Worm (Caenorhabditis elegans) whole organism, L4 larva: ENCODE measurements around the gene pph-6.

Experiments used
- D1046.2 ChIP-seq: fragments of 200-800 bp; sonication (Bioruptor generic); IDR thresholded peaks from 2 replicates; pipeline ENCODE4 v1.3.6; 2022; ENCODE audit warnings: missing genetic modification characterization, missing compliant biosample characterization
- F44E2.7 ChIP-seq: fragments of 200-800 bp; sonication (Bioruptor generic); IDR thresholded peaks from 2 replicates; pipeline ENCODE4 v2.1.2; 2022; ENCODE audit warnings: missing genetic modification characterization, missing compliant biosample characterization
- F49E8.2 ChIP-seq: sonication (generic microtip); optimal IDR thresholded peaks from 2 replicates; lab custom pipeline; 2016; ENCODE audit warnings: missing compliant biosample characterization, mild to moderate bottlenecking, missing genetic modification characterization, borderline replicate concordance
- T26A8.4 ChIP-seq: fragments of 200-800 bp; sonication (Bioruptor generic); IDR thresholded peaks from 2 replicates; pipeline ENCODE4 v1.3.6; 2022; ENCODE audit warnings: missing genetic modification characterization, missing compliant biosample characterization
- Y48G9A.11 ChIP-seq: fragments of 200-800 bp; sonication (Bioruptor generic); IDR thresholded peaks from 2 replicates; pipeline ENCODE4 v1.3.6; 2022; ENCODE audit warnings: missing genetic modification reagents, missing genetic modification characterization, missing compliant biosample characterization
- Y5F2A.4 ChIP-seq: fragments of 200-800 bp; sonication (Bioruptor generic); optimal IDR thresholded peaks from 2 replicates; lab custom pipeline; 2018; ENCODE audit warnings: mild to moderate bottlenecking, missing genetic modification characterization, missing compliant biosample characterization
- arid-1 ChIP-seq: fragments of 200-800 bp; sonication (Bioruptor generic); conservative IDR thresholded peaks from 2 replicates; pipeline ENCODE4 v1.3.6; 2022; ENCODE audit warnings: missing genetic modification reagents, missing genetic modification characterization, missing compliant biosample characterization
- attf-4 ChIP-seq: sonication (generic microtip); optimal IDR thresholded peaks from 3 replicates; lab custom pipeline; 2017; ENCODE audit warnings: missing biosample characterization, missing genetic modification characterization
- ceh-32 ChIP-seq: sonication (generic microtip); optimal IDR thresholded peaks from 2 replicates; lab custom pipeline; 2016; ENCODE audit warnings: mild to moderate bottlenecking, missing genetic modification characterization, missing compliant biosample characterization; ENCODE audit not compliant: poor library complexity
- ceh-62 ChIP-seq: sonication (generic microtip); optimal IDR thresholded peaks from 2 replicates; lab custom pipeline; 2017; ENCODE audit warnings: missing biosample characterization, missing genetic modification characterization
- ceh-82 ChIP-seq: sonication (generic microtip); optimal IDR thresholded peaks from 2 replicates; lab custom pipeline; 2017; ENCODE audit warnings: missing biosample characterization, missing genetic modification characterization
- ctbp-1 ChIP-seq: fragments of 200-800 bp; sonication (Bioruptor generic); IDR thresholded peaks from 2 replicates; pipeline ENCODE4 v1.3.6; 2022; ENCODE audit warnings: missing genetic modification reagents, missing genetic modification characterization, missing compliant biosample characterization
- daf-12 ChIP-seq: fragments of 150-350 bp; optimal IDR thresholded peaks from 2 replicates; lab custom pipeline; 2014; ENCODE audit warnings: missing biosample characterization, missing genetic modification reagents, missing genetic modification characterization
- daf-16 ChIP-seq, 3 experiments: sonication (generic microtip); optimal IDR thresholded peaks; 2 replicates each; lab custom pipeline; 2016 to 2017; ENCODE audit warnings: missing genetic modification characterization in 3 of 3, missing genetic modification reagents in 3 of 3, mild to moderate bottlenecking in 2 of 3, missing compliant biosample characterization in 2 of 3, missing biosample characterization in 1 of 3, moderate library complexity in 1 of 3
- dmd-6 ChIP-seq: fragments of 200-800 bp; sonication (Bioruptor generic); IDR thresholded peaks from 2 replicates; pipeline ENCODE4 v1.3.6; 2022; ENCODE audit warnings: missing genetic modification reagents, missing genetic modification characterization, missing compliant biosample characterization
- dmd-9 ChIP-seq: fragments of 200-800 bp; sonication (Bioruptor generic); IDR thresholded peaks from 2 replicates; pipeline ENCODE4 v1.3.6; 2022; ENCODE audit warnings: missing genetic modification reagents, missing genetic modification characterization, missing compliant biosample characterization
- dpl-1 ChIP-seq: fragments of 150-350 bp; optimal IDR thresholded peaks from 2 replicates; lab custom pipeline; 2014; ENCODE audit warnings: missing biosample characterization, missing genetic modification reagents, missing genetic modification characterization
- duxl-1 ChIP-seq: sonication (generic microtip); optimal IDR thresholded peaks from 2 replicates; lab custom pipeline; 2016; ENCODE audit warnings: mild to moderate bottlenecking, missing genetic modification characterization, moderate library complexity, missing compliant biosample characterization; ENCODE audit not compliant: poor library complexity
- egl-27 ChIP-seq: sonication (generic microtip); optimal IDR thresholded peaks from 3 replicates; lab custom pipeline; 2017; ENCODE audit warnings: missing biosample characterization, missing genetic modification reagents, missing genetic modification characterization
- fos-1 ChIP-seq: fragments of 150-350 bp; optimal IDR thresholded peaks from 2 replicates; lab custom pipeline; 2014; ENCODE audit warnings: missing biosample characterization, missing genetic modification characterization
- hif-1 ChIP-seq, 2 experiments: sonication (generic microtip); optimal IDR thresholded peaks; 2 replicates each; lab custom pipeline; 2016 to 2017; ENCODE audit warnings: missing compliant biosample characterization in 2 of 2, missing genetic modification characterization in 2 of 2, missing genetic modification reagents in 2 of 2, missing genotype in 2 of 2, mild to moderate bottlenecking in 1 of 2
- hlh-11 ChIP-seq: fragments of 200-800 bp; sonication (Bioruptor generic); optimal IDR thresholded peaks from 2 replicates; lab custom pipeline; 2018; ENCODE audit warnings: mild to moderate bottlenecking, missing genetic modification characterization, missing compliant biosample characterization
- hlh-30 ChIP-seq: sonication (generic microtip); optimal IDR thresholded peaks from 2 replicates; lab custom pipeline; 2017; ENCODE audit warnings: antibody characterized with exemption, mild to moderate bottlenecking, missing genetic modification characterization, missing compliant biosample characterization; ENCODE audit not compliant: insufficient read depth
- hmg-1.1 ChIP-seq: fragments of 200-800 bp; sonication (Bioruptor generic); IDR thresholded peaks from 2 replicates; pipeline ENCODE4 v1.3.6; 2022; ENCODE audit warnings: missing genetic modification reagents, missing genetic modification characterization, missing compliant biosample characterization
- lin-1 ChIP-seq: fragments of 200-800 bp; sonication (Bioruptor generic); IDR thresholded peaks from 2 replicates; pipeline ENCODE4 v1.3.6; 2022; ENCODE audit warnings: missing genetic modification reagents, missing genetic modification characterization, missing compliant biosample characterization
- lin-13 ChIP-seq: fragments of 150-350 bp; optimal IDR thresholded peaks from 2 replicates; lab custom pipeline; 2014; ENCODE audit warnings: missing biosample characterization, missing genetic modification reagents, missing genetic modification characterization
- lin-29 ChIP-seq: fragments of 200-800 bp; sonication (Bioruptor generic); IDR thresholded peaks from 2 replicates; pipeline ENCODE4 v1.3.6; 2022; ENCODE audit warnings: missing genetic modification reagents, missing genetic modification characterization, missing compliant biosample characterization
- lin-38 ChIP-seq: fragments of 200-800 bp; sonication (Bioruptor generic); IDR thresholded peaks from 2 replicates; pipeline ENCODE4 v1.3.6; 2022; ENCODE audit warnings: missing genetic modification reagents, missing genetic modification characterization, missing compliant biosample characterization
- lsy-2 ChIP-seq, 2 experiments: fragments of 150-350 bp in 1 of 2; sonication (generic microtip) in 1 of 2; optimal IDR thresholded peaks; 2 replicates each; lab custom pipeline; 2014 to 2017; ENCODE audit warnings: missing biosample characterization in 2 of 2, missing genetic modification characterization in 2 of 2
- mdl-1 ChIP-seq, 2 experiments: fragments of 150-350 bp in 1 of 2; sonication (generic microtip) in 1 of 2; optimal IDR thresholded peaks; 2 replicates each; lab custom pipeline; 2014 to 2017; ENCODE audit warnings: missing biosample characterization in 2 of 2, missing genetic modification characterization in 2 of 2
- mdt-29 ChIP-seq: fragments of 200-800 bp; sonication (Bioruptor generic); IDR thresholded peaks from 2 replicates; pipeline ENCODE4 v1.3.6; 2022; ENCODE audit warnings: missing genetic modification reagents, missing genetic modification characterization, missing compliant biosample characterization
- mep-1 ChIP-seq: fragments of 150-350 bp; sonication (generic microtip); optimal IDR thresholded peaks from 3 replicates; lab custom pipeline; 2014; ENCODE audit warnings: missing biosample characterization, missing genetic modification characterization
- nhr-102 ChIP-seq: sonication (generic microtip); optimal IDR thresholded peaks from 2 replicates; lab custom pipeline; 2016; ENCODE audit warnings: mild to moderate bottlenecking, missing genetic modification characterization, moderate library complexity, missing compliant biosample characterization
- nhr-11 ChIP-seq: fragments of 150-350 bp; optimal IDR thresholded peaks from 2 replicates; lab custom pipeline; 2014; ENCODE audit warnings: missing biosample characterization, missing genetic modification characterization
- nhr-111 ChIP-seq: fragments of 200-800 bp; sonication (Bioruptor generic); optimal IDR thresholded peaks from 2 replicates; lab custom pipeline; 2018; ENCODE audit warnings: mild to moderate bottlenecking, missing genetic modification characterization, missing compliant biosample characterization
- nhr-28 ChIP-seq: fragments of 150-350 bp; optimal IDR thresholded peaks from 2 replicates; lab custom pipeline; 2014; ENCODE audit warnings: missing biosample characterization, missing genetic modification characterization
- nhr-41 ChIP-seq: fragments of 200-800 bp; sonication (Bioruptor generic); IDR thresholded peaks from 2 replicates; pipeline ENCODE4 v1.3.6; 2022; ENCODE audit warnings: missing genetic modification reagents, missing genetic modification characterization, missing compliant biosample characterization
- nhr-48 ChIP-seq: sonication (generic microtip); optimal IDR thresholded peaks from 2 replicates; lab custom pipeline; 2016; ENCODE audit warnings: mild to moderate bottlenecking, missing genetic modification characterization, missing compliant biosample characterization
- nhr-6 ChIP-seq: fragments of 150-350 bp; optimal IDR thresholded peaks from 2 replicates; lab custom pipeline; 2014; ENCODE audit warnings: missing biosample characterization, missing genetic modification characterization
- pha-4 ChIP-seq, 2 experiments: fragments of 150-350 bp in 1 of 2; fragments of 200-800 bp in 1 of 2; sonication (Bioruptor generic) in 1 of 2; IDR thresholded peaks in 1 of 2; optimal IDR thresholded peaks in 1 of 2; 2 replicates each; pipeline versions ENCODE4 v1.3.6 to Lab custom; 2014 to 2022; ENCODE audit warnings: missing genetic modification characterization in 2 of 2, missing genetic modification reagents in 2 of 2, missing biosample characterization in 1 of 2, missing compliant biosample characterization in 1 of 2
- rbr-2 ChIP-seq: sonication (generic microtip); optimal IDR thresholded peaks from 2 replicates; lab custom pipeline; 2016; ENCODE audit warnings: missing genotype, missing genetic modification characterization, missing compliant biosample characterization
- saeg-2 ChIP-seq: fragments of 200-800 bp; sonication (Bioruptor generic); IDR thresholded peaks from 2 replicates; pipeline ENCODE4 v1.3.6; 2022; ENCODE audit warnings: missing genetic modification reagents, missing genetic modification characterization, missing compliant biosample characterization
- set-16 ChIP-seq: fragments of 200-800 bp; sonication (Bioruptor generic); IDR thresholded peaks from 2 replicates; pipeline ENCODE4 v1.3.6; 2022; ENCODE audit warnings: missing genetic modification reagents, missing genetic modification characterization, missing compliant biosample characterization
- snpc-1.2 ChIP-seq: fragments of 200-800 bp; sonication (Bioruptor generic); IDR thresholded peaks from 2 replicates; pipeline ENCODE4 v1.3.6; 2022; ENCODE audit warnings: missing genetic modification reagents, missing genetic modification characterization, missing compliant biosample characterization
- spr-1 ChIP-seq: sonication (generic microtip); optimal IDR thresholded peaks from 2 replicates; lab custom pipeline; 2016; ENCODE audit warnings: mild to moderate bottlenecking, missing genetic modification characterization, missing compliant biosample characterization
- tag-97 ChIP-seq: fragments of 200-800 bp; sonication (Bioruptor generic); IDR thresholded peaks from 2 replicates; pipeline ENCODE4 v1.3.6; 2022; ENCODE audit warnings: missing genetic modification characterization, missing compliant biosample characterization
- tra-1 ChIP-seq: fragments of 200-800 bp; sonication (Bioruptor generic); IDR thresholded peaks from 2 replicates; pipeline ENCODE4 v1.3.6; 2022; ENCODE audit warnings: missing genetic modification reagents, missing genetic modification characterization, missing compliant biosample characterization
- zag-1 ChIP-seq: fragments of 150-350 bp; optimal IDR thresholded peaks from 2 replicates; lab custom pipeline; 2014; ENCODE audit warnings: missing biosample characterization, missing genetic modification characterization
- zfp-2 ChIP-seq: sonication (generic microtip); optimal IDR thresholded peaks from 2 replicates; lab custom pipeline; 2016; ENCODE audit warnings: mild to moderate bottlenecking, missing genetic modification characterization, missing compliant biosample characterization
- zip-2 ChIP-seq: fragments of 150-350 bp; optimal IDR thresholded peaks from 2 replicates; lab custom pipeline; 2014; ENCODE audit warnings: missing biosample characterization, missing genetic modification characterization
- ztf-7 ChIP-seq: fragments of 150-350 bp; optimal IDR thresholded peaks from 2 replicates; lab custom pipeline; 2014; ENCODE audit warnings: missing biosample characterization, missing genetic modification characterization

The pph-6 gene

DNA sequence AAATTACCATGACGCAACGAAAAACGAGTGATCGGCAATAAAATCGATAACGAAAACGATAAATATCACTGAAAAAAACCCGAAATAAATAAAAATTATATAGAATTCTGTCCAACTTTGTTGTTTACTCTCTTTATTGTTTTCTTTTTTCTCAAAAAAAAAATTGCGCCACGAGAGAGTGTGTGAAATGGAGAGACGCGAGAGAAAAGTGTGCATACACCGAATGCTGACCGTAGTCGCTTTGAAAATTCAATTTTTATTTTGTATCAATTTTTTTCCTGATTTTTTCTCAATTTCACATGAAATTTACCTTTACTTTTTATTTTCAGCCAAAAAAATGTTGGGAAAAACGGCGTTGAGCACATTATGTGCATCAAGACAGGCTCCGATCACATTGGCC is 48.4 kb downstream of the pph-6 start, which contains the start of the genes M01F1.4 and mrpl-35 (continued):
- no peak for TF ChIP-seq ctbp-1 (GFP tag; lab: Robert Waterston, UW)
- no peak for TF ChIP-seq Y48G9A.11 (GFP tag; lab: Robert Waterston, UW)
- no peak for TF ChIP-seq mdt-29 (GFP tag; lab: Robert Waterston, UW)
- TF ChIP-seq zag-1 (tag; lab: Kevin White, UChicago), result no peak
- no peak for TF ChIP-seq dmd-9 (GFP tag; lab: Robert Waterston, UW)
- no peak for TF ChIP-seq attf-4 (tag; lab: Kevin White, UChicago)
- peak; percentile 57 for TF ChIP-seq lin-38 (GFP tag; lab: Robert Waterston, UW)
- TF ChIP-seq lin-29 (GFP tag; lab: Robert Waterston, UW), result no peak
- no peak for TF ChIP-seq egl-27 (tag; lab: Kevin White, UChicago)
- TF ChIP-seq nhr-28 (tag; lab: Kevin White, UChicago), result peak; percentile 7
- no peak for TF ChIP-seq Y5F2A.4
- no peak for TF ChIP-seq lin-13 (GFP tag; lab: Kevin White, UChicago)
- TF ChIP-seq spr-1 (tag; lab: Kevin White, UChicago), result no peak
- peak in 1 of 2 experiments; percentile 97 for TF ChIP-seq lsy-2 (tag; optimal IDR thresholded peaks at IDR 0.05; lab: Kevin White, UChicago)
- TF ChIP-seq ztf-7 (tag; lab: Kevin White, UChicago), result peak; percentile 14
- TF ChIP-seq nhr-6, result peak; percentile 36
- no peak for TF ChIP-seq F44E2.7 (GFP tag; lab: Robert Waterston, UW)
- TF ChIP-seq tra-1 (GFP tag; lab: Robert Waterston, UW), result no peak
- TF ChIP-seq nhr-11 (tag; lab: Kevin White, UChicago), result no peak
- no peak for TF ChIP-seq set-16 (GFP tag; lab: Robert Waterston, UW)
- TF ChIP-seq D1046.2, result no peak
- no peak for TF ChIP-seq mdl-1 (tag; optimal IDR thresholded peaks at IDR 0.05; lab: Kevin White, UChicago)
- TF ChIP-seq pha-4 (GFP tag; IDR thresholded peaks at IDR 0.05; lab: Robert Waterston, UW), result no peak
- TF ChIP-seq pha-4 (tag; optimal IDR thresholded peaks at IDR 0.05; lab: Kevin White, UChicago), result peak; percentile 74
- peak; percentile 36 for TF ChIP-seq hlh-30 (tag; lab: Kevin White, UChicago)
- TF ChIP-seq nhr-48 (tag; lab: Kevin White, UChicago), result no peak
- no peak for TF ChIP-seq nhr-111 (GFP tag; lab: Kevin White, UChicago)
- TF ChIP-seq zip-2, result no peak
- no peak for TF ChIP-seq ceh-82 (tag; lab: Kevin White, UChicago)
- no peak for TF ChIP-seq hmg-1.1
- TF ChIP-seq T26A8.4 (GFP tag; lab: Robert Waterston, UW), result no peak
- TF ChIP-seq nhr-102, result no peak
- TF ChIP-seq tag-97 (GFP tag; lab: Robert Waterston, UW), result no peak
- no peak for TF ChIP-seq hlh-11 (tag; lab: Kevin White, UChicago)
- no peak for TF ChIP-seq zfp-2 (tag; lab: Kevin White, UChicago)
- no peak for TF ChIP-seq snpc-1.2 (GFP tag; lab: Robert Waterston, UW)
- no peak for TF ChIP-seq arid-1 (GFP tag; lab: Robert Waterston, UW)
- TF ChIP-seq hif-1 (tag; optimal IDR thresholded peaks at IDR 0.05; lab: Kevin White, UChicago), result no peak
- TF ChIP-seq ceh-62 (tag; lab: Kevin White, UChicago), result no peak
- TF ChIP-seq F49E8.2 (tag; lab: Kevin White, UChicago), result no peak
- peak; percentile 64 for TF ChIP-seq dpl-1 (GFP tag; lab: Kevin White, UChicago)
- TF ChIP-seq daf-12 (tag; lab: Kevin White, UChicago), result no peak
- no peak for TF ChIP-seq nhr-41 (GFP tag; lab: Robert Waterston, UW)
- no peak for TF ChIP-seq duxl-1 (tag; lab: Kevin White, UChicago)
- TF ChIP-seq rbr-2 (tag; lab: Kevin White, UChicago), result peak; percentile 25
- no peak for TF ChIP-seq ceh-32
- peak; percentile 27; the same call in 1 of the 2 replicates for TF ChIP-seq dmd-6 (GFP tag; lab: Robert Waterston, UW)
- no peak for TF ChIP-seq fos-1
- no peak for TF ChIP-seq saeg-2
- TF ChIP-seq lin-1 (GFP tag; lab: Robert Waterston, UW), result no peak
- TF ChIP-seq mep-1 (tag; lab: Kevin White, UChicago), result peak; percentile 46
- peak in 1 of 2 experiments; percentile 25 for TF ChIP-seq daf-16 (GFP tag; optimal IDR thresholded peaks at IDR 0.05; lab: Kevin White, UChicago)
- peak; percentile 91 for TF ChIP-seq daf-16 (tag; optimal IDR thresholded peaks at IDR 0.05; lab: Kevin White, UChicago)
- TF ChIP-seq, all 104 proteins: peak for 16
